Fruit fly (Drosophila melanogaster) whole organism, larva: ENCODE results near the gene Cad88C.

ENCODE experiments used
- noc ChIP-seq: fragments of 200-800 bp; sonication (Bioruptor generic); optimal IDR thresholded peaks from 3 replicates; lab custom pipeline; 2019; ENCODE audit warnings: missing biosample characterization, mild to moderate bottlenecking, missing genetic modification characterization, moderate library complexity

Gene Cad88C

DNA sequence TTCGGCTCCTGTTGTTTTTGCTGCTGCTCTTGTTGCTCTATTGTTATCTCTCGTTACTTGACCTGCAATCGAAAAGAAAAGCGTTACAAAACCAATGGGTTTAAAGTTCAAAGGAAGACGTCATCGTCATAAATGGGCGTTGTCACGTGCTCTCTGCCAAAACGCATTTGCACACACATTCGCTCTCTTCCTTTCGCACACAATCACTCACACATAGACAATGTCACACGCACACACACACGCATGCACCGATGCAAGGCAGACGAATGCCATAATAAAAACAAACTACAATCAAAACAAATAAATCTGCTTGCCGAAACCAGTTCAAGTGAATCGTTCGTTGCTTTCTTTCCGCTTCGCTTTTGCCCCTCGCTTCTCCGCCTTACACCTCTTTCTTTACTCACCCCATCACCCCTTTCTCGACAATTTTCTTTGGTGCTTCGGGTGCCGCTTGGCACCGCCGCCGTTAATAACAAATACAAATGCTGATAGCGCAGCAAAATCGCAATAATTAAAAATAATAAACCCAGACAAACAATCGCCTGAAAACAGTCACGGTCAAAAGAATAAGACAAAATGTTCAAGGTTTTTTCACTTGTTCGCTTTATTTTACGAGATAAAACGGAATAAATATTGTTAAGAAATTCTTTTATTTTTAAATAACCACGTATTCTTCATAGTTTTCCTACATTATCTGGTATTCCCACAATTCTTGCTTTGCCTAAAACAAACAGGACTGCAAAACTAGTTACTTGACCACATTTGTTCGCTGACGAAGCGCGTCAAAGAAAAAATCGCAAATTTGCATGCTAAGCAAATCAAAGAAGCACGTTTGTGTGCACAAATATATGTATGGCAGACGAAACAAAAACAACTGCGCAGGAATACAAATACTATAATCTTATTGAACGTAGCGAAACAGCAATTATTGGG, 19.3 kb downstream of the Cad88C start:
- peak; percentile 96 for TF ChIP-seq noc (tag; lab: Kevin White, UChicago)

DNA sequence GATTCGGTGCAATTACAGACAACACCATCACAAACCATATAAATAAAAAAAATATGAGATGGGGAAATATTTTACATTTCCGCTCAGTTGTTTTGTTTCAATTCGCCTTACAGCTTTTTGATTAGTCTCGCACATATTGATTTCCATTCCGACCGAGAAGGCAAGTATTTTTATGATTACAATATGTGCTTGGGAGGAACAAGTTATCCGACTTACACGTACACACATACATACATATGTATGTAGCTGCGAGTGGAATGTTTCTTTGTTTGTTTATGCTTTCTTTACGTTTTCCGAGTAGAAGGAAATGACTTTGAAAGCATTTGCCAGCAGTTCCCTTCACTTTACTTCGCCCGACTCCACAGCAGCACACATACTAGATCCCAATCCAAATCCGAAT, 20.1 kb downstream of the Cad88C start:
- TF ChIP-seq noc (tag; lab: Kevin White, UChicago): no peak

DNA sequence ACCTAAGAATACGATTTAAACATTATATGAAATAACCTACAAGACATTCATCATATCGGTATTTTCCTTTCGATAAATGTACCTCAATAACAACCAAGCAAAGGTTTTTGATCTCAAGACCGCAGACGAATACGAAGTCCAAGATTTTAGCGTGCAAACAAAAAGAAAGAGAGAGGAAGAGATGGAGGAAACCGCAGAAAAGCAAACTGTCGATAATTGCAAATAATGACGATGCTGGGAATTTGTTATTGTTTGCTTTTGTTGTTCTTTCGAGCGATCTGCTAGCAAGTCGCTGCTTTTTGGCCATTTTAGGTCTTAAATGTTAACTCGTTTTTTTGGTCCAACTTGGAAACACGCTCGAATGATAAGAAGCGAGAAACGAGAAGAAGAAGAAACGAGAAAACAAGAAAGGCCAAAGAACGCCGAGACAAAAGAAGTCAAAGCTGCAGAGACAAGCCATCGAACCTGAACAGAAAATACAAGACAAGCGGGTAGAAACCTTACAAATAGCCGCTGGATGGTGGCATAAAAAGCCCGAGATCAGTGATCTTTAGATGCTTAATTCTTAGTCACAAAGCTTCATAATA, 20.9 kb downstream of the Cad88C start:
- TF ChIP-seq noc (tag; lab: Kevin White, UChicago): peak; percentile 3

DNA sequence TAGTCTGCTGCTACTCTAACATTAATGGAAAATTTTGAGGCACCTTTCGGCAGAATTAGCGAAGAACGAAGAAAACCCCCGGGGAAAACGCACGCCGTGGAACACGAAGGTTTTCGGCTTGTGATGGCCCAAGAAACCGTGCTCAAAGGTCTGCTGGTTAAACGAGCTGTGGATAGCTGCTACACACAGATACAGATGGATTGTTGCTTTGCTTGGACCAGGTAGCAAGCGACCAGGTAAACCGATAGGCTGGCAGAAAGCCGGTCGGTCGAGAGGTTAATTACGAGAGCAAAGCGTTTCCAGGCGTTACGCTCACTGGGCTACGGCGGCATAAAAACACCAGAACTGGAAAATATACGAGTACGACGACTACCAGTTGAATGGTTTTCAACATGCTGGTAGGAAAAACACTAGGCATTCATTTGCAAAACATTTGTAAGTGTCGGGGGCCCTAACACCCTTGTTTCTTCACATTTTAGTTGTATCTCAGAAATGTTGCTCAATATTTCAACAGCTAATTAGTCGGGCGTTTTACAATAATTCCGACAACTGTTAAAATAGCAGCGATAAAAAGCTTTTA, 22.1 kb downstream of the Cad88C start:
- TF ChIP-seq noc (tag; lab: Kevin White, UChicago): no peak

DNA sequence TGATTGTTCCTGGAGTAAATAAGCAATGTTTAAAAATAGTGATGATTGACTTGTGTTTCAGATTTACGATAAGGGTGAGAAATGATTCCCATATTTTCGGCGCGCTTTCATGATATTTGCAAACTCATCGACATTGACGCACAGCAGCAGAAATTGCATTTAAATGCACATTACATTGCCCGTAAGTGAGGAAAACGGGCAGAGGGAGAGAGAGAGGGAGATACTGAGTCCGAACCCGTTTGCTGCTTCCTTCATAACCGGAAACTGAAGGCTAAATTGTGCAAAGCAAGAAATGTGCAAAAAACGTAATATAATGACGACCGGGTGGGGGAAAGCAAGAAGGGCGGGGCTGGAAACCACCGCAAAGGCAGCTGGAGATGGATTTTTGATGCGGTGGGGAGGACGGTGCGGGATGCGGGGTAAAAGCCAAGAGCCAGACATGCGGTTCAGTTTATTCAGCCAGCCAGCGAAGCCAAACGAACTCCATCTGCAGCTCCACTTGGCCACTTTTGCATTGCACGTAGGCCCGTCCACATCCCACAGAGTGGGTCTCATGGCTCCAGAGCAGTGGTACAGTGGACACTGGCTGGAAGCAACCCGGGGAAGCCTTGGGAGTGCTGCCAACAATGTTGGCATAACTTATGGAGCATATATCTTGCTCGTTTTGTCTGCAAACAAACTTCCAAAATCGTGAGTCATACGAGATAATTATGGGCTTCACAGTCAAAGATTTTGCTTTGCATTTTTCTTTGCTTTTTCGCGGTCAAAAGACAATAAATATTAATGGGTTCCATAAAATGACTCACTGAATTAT, 23.0 kb downstream of the Cad88C start:
- TF ChIP-seq noc (tag; lab: Kevin White, UChicago): no peak

DNA sequence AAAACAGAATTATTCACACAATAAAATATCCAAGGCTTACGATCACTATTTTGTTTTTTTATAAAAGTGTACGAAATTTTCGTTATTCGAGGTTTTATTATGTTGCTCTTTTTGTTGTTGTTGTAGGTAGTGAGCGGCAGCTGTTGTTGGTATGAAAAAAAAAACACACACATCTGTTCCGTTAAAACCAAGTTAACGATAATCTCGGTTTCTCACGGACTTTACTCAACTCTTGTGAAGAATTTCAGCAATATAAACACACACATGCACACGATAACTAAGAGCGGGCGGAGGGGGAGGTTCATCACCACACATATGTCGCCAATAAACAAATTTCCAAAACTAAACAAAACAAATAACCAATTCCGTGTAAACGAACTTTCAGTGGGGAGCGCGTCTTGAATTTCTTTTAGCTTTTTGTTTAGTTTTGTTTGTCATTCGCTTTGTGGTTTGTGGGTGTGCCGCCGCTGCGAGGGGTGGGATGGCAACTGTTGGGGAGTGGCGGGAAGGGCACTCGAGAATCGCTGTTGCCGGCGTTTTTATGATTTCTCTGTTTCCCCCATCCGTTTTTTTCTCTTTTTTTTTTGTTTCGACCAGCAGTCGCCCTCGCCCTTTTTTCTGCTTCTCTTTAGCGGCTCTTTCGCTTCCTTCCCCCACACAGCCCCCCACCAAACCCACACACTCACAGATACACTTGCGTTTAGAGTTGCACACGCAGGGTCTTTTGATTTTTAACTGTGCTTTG, 24.1 kb downstream of the Cad88C start:
- no peak for TF ChIP-seq noc (tag; lab: Kevin White, UChicago)

DNA sequence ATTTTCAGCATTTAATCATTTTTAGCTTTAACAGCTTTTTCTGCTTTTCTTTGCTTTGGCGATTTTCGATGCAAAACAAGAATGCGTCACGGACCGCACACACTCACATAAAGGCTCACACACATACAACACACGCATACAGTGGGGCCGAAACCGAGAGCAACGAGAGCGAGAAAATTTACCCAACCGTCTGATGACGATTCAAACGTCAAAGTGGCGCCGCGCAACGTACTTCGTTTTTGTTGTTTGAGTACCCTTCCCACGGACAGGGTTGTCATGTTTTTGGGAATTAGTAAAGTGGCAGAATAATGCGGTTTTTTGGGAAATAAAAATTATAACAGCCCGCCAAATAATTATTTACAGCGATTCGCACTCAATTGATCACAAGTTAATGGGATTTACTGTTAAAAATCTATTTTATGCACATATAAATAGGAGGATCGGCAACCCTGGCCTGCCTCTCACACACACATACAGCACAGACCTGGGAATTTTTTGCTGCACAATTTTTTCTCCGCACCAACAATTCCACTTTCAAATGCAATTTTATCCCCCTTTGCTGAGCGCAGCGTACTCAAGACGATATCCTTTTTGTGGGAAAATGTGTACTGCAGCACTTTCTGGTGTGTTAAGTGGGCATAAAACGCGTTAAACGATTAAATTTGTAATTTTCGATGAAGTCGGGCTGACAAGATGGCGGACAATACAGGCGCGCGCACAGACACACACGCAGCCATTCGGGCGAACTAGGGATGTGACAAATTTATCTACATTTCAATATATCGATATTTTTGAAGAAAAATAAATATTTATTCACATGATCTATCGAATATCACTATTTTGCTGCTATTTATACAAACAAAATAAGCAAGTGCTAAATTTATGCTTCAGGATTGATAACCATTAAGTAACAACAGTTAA, 25.0 kb downstream of the Cad88C start:
- TF ChIP-seq noc (tag; lab: Kevin White, UChicago): peak; percentile 96

DNA sequence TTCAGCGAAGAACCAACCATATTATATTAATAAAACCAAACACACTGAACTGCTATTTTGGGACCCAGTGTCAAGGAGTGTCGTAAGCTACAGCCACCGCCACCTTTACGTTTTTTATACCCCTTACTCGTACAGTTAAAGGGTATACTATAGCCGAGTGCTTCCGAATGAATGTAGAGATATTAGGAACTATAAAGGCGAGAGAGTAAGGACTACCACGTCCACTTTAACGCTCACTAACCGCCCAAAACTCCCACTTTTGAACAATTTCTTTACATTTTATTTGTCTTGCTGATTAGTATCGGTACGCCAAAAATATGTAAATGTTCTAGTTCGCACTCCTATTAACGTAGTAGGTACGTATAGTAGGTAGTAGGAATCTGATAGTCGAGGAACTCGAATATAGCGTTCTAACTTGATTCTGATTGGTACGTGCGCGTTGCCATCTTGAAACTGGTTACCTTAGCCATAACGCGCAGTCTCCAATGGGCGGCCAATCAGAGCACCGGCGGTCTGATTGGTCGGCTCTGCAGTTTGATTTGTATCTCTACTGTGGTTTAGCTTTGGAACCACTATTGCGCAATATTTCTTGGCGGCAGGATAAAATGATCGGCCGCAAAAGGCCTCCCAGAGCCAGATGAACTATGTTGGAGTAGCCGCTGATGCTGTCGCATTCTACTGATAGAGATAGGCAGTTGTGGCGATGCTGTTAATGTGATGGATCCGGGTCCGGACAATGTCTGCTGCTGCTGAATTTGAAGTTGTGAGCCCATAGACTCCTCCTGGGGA, 25.8 kb downstream of the Cad88C start:
- TF ChIP-seq noc (tag; lab: Kevin White, UChicago): no peak

DNA sequence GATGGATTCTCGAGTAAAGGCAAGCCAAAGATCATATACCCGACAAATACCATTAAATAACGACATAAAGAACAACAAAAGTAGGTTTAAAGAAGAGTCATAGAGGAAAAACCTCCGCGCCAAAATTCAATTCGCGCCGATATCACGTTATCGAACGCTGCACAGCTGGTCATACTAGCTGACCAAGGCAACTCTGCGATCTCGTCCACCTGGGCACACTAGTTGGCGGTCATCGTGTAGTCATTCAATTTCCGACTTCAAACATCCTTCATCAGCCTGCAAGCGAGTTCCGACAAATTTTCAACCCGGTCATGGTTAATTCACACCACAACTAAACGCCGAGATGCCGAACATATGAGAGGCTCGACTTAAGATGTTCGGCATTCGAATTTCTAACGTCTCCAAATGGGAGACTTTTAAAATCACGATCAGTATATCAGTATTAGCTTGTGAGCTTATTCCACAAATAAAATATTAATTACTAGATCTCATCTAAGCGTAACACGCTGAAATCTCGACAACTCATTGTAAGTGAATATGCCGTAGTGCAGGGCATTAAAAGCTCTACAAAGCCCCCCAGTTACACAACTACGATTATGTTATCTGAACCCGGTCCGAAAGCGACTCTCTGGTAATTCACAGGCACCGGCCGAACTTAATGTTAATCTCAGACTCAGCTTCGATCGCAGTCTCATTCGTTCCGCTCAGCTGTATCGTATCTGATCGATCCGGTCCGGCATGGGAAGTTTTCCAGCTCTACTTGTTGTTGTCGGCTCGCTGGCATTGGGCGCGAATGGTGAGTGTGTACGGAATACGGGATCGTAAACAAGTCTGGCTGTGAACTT, 26.7 kb downstream of the Cad88C start, which contains the start of gene CG3505:
Gene CG3505 (plus strand): TSS at position 688 of the 845 bp plus-strand sequence.
- peak; percentile 26 for TF ChIP-seq noc (tag; lab: Kevin White, UChicago)

DNA sequence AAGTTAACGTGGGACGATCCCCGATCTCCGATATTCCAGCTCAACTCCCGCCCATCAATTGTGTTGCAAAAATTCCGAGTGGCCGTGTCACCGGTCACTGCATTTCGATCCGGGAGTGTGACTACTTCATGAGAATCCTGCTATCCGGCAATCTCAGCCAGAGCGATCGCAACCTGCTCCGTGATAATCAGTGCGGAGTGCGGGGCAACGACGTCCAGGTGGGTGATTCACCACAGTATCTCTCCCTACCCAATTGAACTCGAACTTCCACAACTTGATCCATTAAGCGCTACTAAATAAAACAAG, 27.3 kb downstream of the Cad88C start:
- no peak for TF ChIP-seq noc (tag; lab: Kevin White, UChicago)

DNA sequence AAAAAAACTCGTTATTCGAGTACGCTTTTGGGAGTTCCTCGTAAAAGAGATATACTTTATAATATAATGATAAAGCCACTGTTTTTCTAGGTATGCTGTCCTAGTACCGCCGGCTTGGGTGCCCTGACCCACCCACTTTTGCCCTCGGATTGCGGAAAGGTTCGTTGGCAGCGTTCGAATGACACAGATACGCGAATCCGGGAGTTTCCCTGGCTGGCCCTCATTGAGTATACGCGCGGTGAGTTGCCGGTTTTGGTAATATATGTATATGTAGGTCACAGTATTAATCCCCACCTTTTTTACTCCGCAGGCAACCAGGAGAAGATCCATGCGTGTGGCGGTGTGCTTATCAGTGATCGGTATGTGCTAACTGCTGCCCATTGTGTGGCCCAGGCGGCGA, 27.9 kb downstream of the Cad88C start:
- TF ChIP-seq noc (tag; lab: Kevin White, UChicago): no peak

DNA sequence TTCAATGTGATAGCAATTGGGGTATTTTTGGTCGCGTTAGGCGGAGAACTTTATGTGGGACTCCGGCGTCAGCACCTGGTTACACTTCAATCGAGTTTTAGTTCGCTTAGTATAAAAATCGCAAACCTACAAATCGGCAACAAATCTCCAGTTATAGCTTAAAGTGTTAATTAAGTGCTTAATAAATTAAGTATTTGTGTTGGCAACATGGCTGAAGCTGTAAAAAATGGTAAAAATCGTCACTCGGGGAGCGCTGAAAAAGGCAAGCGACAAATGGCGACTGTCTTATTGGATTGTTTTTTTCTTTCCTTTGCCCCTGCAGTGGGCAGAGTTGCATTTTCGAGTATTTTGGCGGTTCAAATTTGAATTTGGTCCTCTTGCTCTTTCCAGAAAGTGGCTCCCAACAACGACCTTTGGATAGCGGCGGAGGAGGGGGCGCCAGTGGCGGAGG, 29.1 kb downstream of the Cad88C start, which contains the start of gene Hexim:
Gene Hexim (plus strand): TSS at position 85 of the 451 bp plus-strand sequence.
- TF ChIP-seq noc (tag; lab: Kevin White, UChicago): no peak
